Worm (Caenorhabditis elegans): ENCODE results near the gene ttr-41.

ttr-41 gene

DNA sequence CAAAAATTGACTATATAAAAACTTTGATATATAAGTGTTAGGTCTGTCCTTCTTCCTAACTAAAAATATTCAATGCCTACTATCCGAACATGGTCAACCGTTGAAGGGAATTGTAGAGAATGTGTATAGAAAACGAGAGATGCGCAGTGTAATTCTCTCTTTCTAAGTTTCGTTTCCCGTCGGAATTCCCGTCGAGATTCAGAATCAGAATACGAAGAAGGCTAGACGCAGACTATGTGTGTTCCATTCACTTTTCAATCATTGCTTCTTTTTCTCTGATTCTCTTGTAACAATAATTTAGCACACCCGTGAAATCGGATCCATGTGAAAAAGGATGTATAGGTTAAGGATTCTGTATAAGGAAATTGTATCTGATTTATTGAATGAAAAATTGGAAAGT lies 6.8 kb upstream of the ttr-41 start:
- TF ChIP-seq nhr-85 (tag): peak; percentile 54
- TF ChIP-seq lin-14 (GFP tag; optimal IDR thresholded peaks at IDR 0.05): peak; percentile 65
- no peak for TF ChIP-seq nhr-76 (tag; optimal IDR thresholded peaks at IDR 0.05)
- peak; percentile 100 for TF ChIP-seq blmp-1 (tag; optimal IDR thresholded peaks at IDR 0.05)
- no peak for TF ChIP-seq sox-4 (tag; optimal IDR thresholded peaks at IDR 0.05)
- TF ChIP-seq ceh-82 (tag; optimal IDR thresholded peaks at IDR 0.05): no peak
- TF ChIP-seq lsy-2 (tag; optimal IDR thresholded peaks at IDR 0.05): peak in 1 of 2 experiments; percentile 11

DNA sequence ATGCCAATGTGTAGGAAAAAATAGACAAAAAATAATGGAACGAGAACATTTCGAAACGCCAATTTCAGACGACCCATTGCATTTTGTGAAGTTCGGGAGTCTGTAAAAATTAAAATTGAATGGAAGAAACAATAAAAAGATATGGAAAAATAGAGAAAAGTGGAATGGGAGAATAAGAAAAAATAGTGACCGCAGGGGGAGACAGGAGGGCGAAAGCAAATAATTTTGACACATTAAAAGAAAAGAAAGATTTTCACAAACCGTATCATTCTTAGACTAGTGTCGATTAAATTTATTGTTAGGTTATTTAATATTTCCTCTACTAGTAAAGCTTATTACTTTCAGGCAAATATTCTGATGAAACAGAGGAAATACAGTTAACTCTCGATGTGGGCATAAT lies 6.2 kb upstream of the ttr-41 start, which contains the start of gene F41C3.11:
F41C3.11 (minus strand) TSS at position 101 of the 400 bp plus-strand sequence.
- no peak for TF ChIP-seq egl-13 (tag; optimal IDR thresholded peaks at IDR 0.05)
- no peak for TF ChIP-seq hlh-17 (GFP tag; optimal IDR thresholded peaks at IDR 0.05; ENCODE audit: borderline replicate concordance)
- TF ChIP-seq blmp-1 (tag; optimal IDR thresholded peaks at IDR 0.05): peak; percentile 25
- TF ChIP-seq dsc-1 (tag; optimal IDR thresholded peaks at IDR 0.05): no peak

- TF ChIP-seq lir-3 (tag; optimal IDR thresholded peaks at IDR 0.05; ENCODE audit: poor library complexity) (no peak), nhr-20 (tag; optimal IDR thresholded peaks at IDR 0.05) (no peak), C04F5.9 (tag; optimal IDR thresholded peaks at IDR 0.05) (no peak), jun-1 (tag; optimal IDR thresholded peaks at IDR 0.05) (no peak), hlh-4 (tag; optimal IDR thresholded peaks at IDR 0.05) (no peak), ceh-90 (tag; optimal IDR thresholded peaks at IDR 0.05) (no peak), unc-98 (GFP tag; IDR thresholded peaks at IDR 0.05) (no peak), snu-23 (GFP tag; optimal IDR thresholded peaks at IDR 0.05) (no peak), lin-14 (GFP tag; optimal IDR thresholded peaks at IDR 0.05) (no peak), nhr-28 (tag; optimal IDR thresholded peaks at IDR 0.05) (no peak), Y116A8C.19 (tag; optimal IDR thresholded peaks at IDR 0.05; ENCODE audit: borderline replicate concordance) (no peak), nhr-11 (tag; optimal IDR thresholded peaks at IDR 0.05) (no peak), rnt-1 (tag; optimal IDR thresholded peaks at IDR 0.05) (no peak), sox-4 (tag; optimal IDR thresholded peaks at IDR 0.05) (no peak), vab-15 (tag; optimal IDR thresholded peaks at IDR 0.05) (no peak), lsy-2 (tag; optimal IDR thresholded peaks at IDR 0.05) (no peak)
Observed at ce11 chrII:4729733-4730132, 2.1 kb upstream of the ttr-41 start, which contains the start of gene F41C3.7. F41C3.7 (plus strand) TSS chrII:4730033.

DNA sequence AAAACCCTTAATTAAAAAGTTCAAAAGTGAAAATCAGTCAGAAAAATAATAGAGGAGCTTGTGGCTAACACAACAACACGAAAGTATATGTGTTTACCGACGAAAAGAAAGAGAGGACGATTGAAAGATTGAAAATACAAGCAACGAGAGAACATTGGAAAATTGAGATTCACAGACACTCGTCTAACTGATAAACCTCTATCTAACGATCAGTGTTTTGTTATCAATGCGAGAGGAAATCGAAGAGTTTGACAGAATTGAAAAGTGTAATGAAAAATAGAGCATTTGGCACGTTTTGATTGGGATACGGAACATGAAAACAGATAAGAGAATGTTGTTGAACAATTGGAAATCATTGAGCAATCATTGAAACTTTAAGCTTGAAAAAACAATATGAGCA lies 1.0 kb upstream of the ttr-41 start:
- TF ChIP-seq hpl-2 (GFP tag; optimal IDR thresholded peaks at IDR 0.05) (no peak), unc-30 (tag; optimal IDR thresholded peaks at IDR 0.05) (no peak), nhr-20 (tag; optimal IDR thresholded peaks at IDR 0.05) (peak; percentile 29), ets-5 (GFP tag; IDR thresholded peaks at IDR 0.05) (no peak), ama-1 (optimal IDR thresholded peaks at IDR 0.05) (no peak), sup-37 (GFP tag; optimal IDR thresholded peaks at IDR 0.05) (no peak), blmp-1 (tag; optimal IDR thresholded peaks at IDR 0.05) (peak; percentile 12), unc-98 (GFP tag; IDR thresholded peaks at IDR 0.05) (no peak), grh-1 (GFP tag; IDR thresholded peaks at IDR 0.05) (no peak), lin-35 (GFP tag; optimal IDR thresholded peaks at IDR 0.05) (peak in 1 of 2 experiments; percentile 51), jun-1 (tag; optimal IDR thresholded peaks at IDR 0.05) (no peak), elt-3 (tag; optimal IDR thresholded peaks at IDR 0.05) (peak in 4 of 6 experiments; percentile 4 to 71 (median 39)), sox-4 (tag; optimal IDR thresholded peaks at IDR 0.05) (no peak), dsc-1 (tag; optimal IDR thresholded peaks at IDR 0.05) (no peak), tlp-1 (tag; optimal IDR thresholded peaks at IDR 0.05) (no peak), skn-1 (tag; optimal IDR thresholded peaks at IDR 0.05) (no peak), efl-1 (optimal IDR thresholded peaks at IDR 0.05) (peak in 1 of 2 experiments; percentile 7), efl-1 (GFP tag; optimal IDR thresholded peaks at IDR 0.05 in 1 of 2) (peak in 1 of 2 experiments; percentile 85), unc-62 (GFP tag; optimal IDR thresholded peaks at IDR 0.05) (no peak), F16B12.6 (tag; optimal IDR thresholded peaks at IDR 0.05) (no peak), nhr-84 (tag; optimal IDR thresholded peaks at IDR 0.05) (no peak), snpc-4 (tag; optimal IDR thresholded peaks at IDR 0.05) (no peak), unc-86 (tag; optimal IDR thresholded peaks at IDR 0.05) (no peak), pqm-1 (tag; optimal IDR thresholded peaks at IDR 0.05) (peak; percentile 35), nhr-11 (tag; optimal IDR thresholded peaks at IDR 0.05) (no peak), lin-14 (GFP tag; optimal IDR thresholded peaks at IDR 0.05) (peak; percentile 82), hlh-17 (GFP tag; optimal IDR thresholded peaks at IDR 0.05; ENCODE audit: borderline replicate concordance) (no peak), nhr-28 (tag; optimal IDR thresholded peaks at IDR 0.05) (no peak), elt-2 (tag; optimal IDR thresholded peaks at IDR 0.05) (peak; percentile 97), aha-1 (tag; optimal IDR thresholded peaks at IDR 0.05) (no peak), dpl-1 (GFP tag; optimal IDR thresholded peaks at IDR 0.05) (no peak), snu-23 (GFP tag; optimal IDR thresholded peaks at IDR 0.05) (peak; percentile 33), ces-1 (GFP tag; optimal IDR thresholded peaks at IDR 0.05) (no peak), ztf-4 (tag; optimal IDR thresholded peaks at IDR 0.05) (no peak)

Data from whole organism, L1 larva.